Worm (Caenorhabditis elegans): ENCODE results near the gene F15E6.5.

Gene F15E6.5

DNA sequence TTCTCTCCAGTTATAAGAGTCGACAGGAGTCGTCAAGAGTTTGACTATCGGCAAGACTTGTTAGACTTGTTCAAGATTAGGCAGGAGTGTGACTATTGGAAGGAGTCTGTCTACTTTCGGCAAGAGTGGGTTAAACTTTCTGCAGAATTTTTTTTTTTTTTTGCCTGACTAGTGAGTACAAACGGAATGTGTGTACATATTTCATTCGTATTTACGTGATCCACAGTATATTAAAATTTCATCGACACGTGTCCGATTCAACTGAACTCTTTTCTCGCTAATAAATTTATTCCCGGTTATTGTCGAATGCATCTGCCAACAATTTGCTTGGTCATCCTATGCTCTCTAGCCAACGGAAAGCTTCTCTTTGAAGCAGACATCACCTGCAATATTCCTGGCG, 17.2 kb upstream of the F15E6.5 start, which contains the start of gene F36A4.1:
F36A4.1 (plus strand) TSS at position 301 of the 400 bp plus-strand sequence.
- TF ChIP-seq ceh-43 (GFP tag; optimal IDR thresholded peaks at IDR 0.05) = no peak
- no peak for TF ChIP-seq lin-32 (GFP tag; optimal IDR thresholded peaks at IDR 0.05)
- no peak for TF ChIP-seq mep-1 (tag; optimal IDR thresholded peaks at IDR 0.05)
- TF ChIP-seq sem-2 (GFP tag; optimal IDR thresholded peaks at IDR 0.05) = no peak
- TF ChIP-seq unc-62 (GFP tag; optimal IDR thresholded peaks at IDR 0.05) = no peak
- no peak for TF ChIP-seq unc-120 (tag; optimal IDR thresholded peaks at IDR 0.05; ENCODE audit: poor library complexity, severe bottlenecking)
- TF ChIP-seq nhr-237 (tag; optimal IDR thresholded peaks at IDR 0.05) = no peak
- TF ChIP-seq ham-2 (GFP tag; optimal IDR thresholded peaks at IDR 0.05) = no peak
- TF ChIP-seq ceh-83 (GFP tag; optimal IDR thresholded peaks at IDR 0.05) = no peak
- TF ChIP-seq snpc-4 (tag; optimal IDR thresholded peaks at IDR 0.05) = no peak
- no peak for TF ChIP-seq mab-5 (tag; optimal IDR thresholded peaks at IDR 0.05)
- no peak for TF ChIP-seq nhr-2 (tag; optimal IDR thresholded peaks at IDR 0.05)
- TF ChIP-seq nhr-12 (tag; optimal IDR thresholded peaks at IDR 0.05) = no peak

DNA sequence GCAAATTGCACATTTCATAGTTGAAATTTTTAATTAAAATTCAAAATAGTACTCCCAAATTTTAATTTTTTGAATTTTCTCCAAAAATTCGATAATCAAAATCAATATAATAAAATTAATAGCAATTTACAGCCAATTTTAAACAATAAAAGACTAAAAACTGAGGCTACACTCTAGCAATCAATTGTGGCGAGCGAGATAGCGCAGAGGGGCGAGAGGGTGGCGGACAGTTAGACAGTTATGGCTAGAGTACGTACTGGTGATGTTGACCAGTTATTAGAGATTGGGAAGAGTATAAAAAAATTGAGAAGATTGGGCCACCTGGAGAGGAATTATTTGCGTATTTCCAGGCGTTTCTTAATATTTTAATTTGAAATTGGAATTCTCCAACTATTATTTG, 11.7 kb upstream of the F15E6.5 start, which contains the start of gene nhr-78:
nhr-78 (minus strand) TSS at position 182 of the 400 bp plus-strand sequence.
- no peak for TF ChIP-seq ceh-83 (GFP tag; optimal IDR thresholded peaks at IDR 0.05)
- TF ChIP-seq unc-39 (tag; optimal IDR thresholded peaks at IDR 0.05) = no peak
- no peak for TF ChIP-seq mab-5 (tag; optimal IDR thresholded peaks at IDR 0.05)
- no peak for TF ChIP-seq blmp-1 (tag; optimal IDR thresholded peaks at IDR 0.05)
- no peak for TF ChIP-seq M03D4.4 (tag; optimal IDR thresholded peaks at IDR 0.05)
- TF ChIP-seq unc-120 (tag; optimal IDR thresholded peaks at IDR 0.05; ENCODE audit: poor library complexity, severe bottlenecking) = no peak
- TF ChIP-seq nhr-12 (tag; optimal IDR thresholded peaks at IDR 0.05) = no peak
- TF ChIP-seq elt-1 (tag; optimal IDR thresholded peaks at IDR 0.05; ENCODE audit: borderline replicate concordance, insufficient read depth) = no peak
- no peak for TF ChIP-seq pha-4 (tag; optimal IDR thresholded peaks at IDR 0.05)
- TF ChIP-seq tbx-8 (GFP tag; optimal IDR thresholded peaks at IDR 0.05) = no peak
- no peak for TF ChIP-seq lin-13 (tag; optimal IDR thresholded peaks at IDR 0.05)
- TF ChIP-seq nhr-237 (tag; optimal IDR thresholded peaks at IDR 0.05) = no peak
- TF ChIP-seq cnd-1 (tag; optimal IDR thresholded peaks at IDR 0.05) = no peak
- no peak for TF ChIP-seq lin-32 (GFP tag; optimal IDR thresholded peaks at IDR 0.05)
- no peak for TF ChIP-seq drap-1 (GFP tag; optimal IDR thresholded peaks at IDR 0.05)

DNA sequence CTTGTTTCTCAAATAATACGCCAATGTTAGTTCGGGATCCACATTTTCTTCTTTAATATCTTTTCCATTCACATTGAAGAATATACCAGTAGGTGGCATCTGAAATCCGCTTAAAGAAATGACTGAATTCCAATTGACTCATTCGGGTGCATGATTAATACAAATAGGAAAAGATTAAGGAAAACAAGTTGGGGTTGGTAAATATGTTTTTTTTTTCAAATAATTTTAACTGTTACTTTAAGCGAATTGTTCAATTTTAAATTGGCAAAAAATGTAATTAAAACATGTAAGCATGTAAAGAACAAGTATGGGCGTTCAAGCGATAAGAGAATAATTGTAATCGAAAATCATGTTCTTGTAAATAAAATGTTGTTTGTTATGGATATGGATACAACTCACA, 5.3 kb upstream of the F15E6.5 start, which contains the start of gene F15E6.6:
F15E6.6 (minus strand) TSS at position 101 of the 400 bp plus-strand sequence.
- TF ChIP-seq elt-3 (tag; optimal IDR thresholded peaks at IDR 0.05) (no peak), ceh-39 (tag; optimal IDR thresholded peaks at IDR 0.05) (no peak), flh-1 (GFP tag; optimal IDR thresholded peaks at IDR 0.05) (no peak), ces-1 (GFP tag; optimal IDR thresholded peaks at IDR 0.05) (no peak), ztf-11 (tag; optimal IDR thresholded peaks at IDR 0.05) (no peak)

DNA sequence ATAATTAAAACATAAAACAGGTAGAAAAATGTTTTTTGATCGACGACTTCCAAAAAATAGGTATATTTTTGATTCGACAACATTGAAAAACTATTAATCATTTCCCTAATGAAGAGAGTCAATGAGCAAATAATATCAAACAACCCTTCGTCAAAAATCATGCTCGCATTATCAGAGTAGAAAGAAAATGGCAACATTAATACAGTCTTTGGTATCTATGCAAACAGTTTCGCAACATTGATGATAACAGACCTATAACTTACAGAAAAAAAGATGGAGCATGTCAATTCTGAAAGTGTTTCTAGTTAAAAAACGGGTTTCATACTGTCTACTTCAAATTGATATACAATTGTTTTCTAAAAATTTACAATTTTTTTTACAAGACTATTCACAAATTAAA, 4.4 kb upstream of the F15E6.5 start:
- no peak for TF ChIP-seq zip-8 (tag; optimal IDR thresholded peaks at IDR 0.05)

DNA sequence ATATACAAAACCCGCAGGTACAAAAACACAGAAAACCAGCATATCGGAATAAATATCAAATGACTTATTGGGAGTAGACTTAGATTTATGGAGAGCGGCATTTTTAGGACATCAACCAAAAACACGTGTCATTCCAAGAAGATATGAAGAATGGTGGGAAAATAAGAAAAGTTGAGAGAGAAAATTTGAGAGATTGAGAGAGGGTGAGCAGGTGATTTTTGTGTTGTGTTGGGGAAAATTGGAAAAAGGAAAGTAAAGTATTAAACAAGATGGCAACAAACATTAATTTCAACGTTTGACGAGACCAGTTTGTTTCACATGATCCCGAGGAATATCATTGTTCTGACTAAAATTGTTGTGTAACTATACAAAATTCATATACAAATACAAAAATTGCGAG, 1.0 kb upstream of the F15E6.5 start, which contains the start of gene srv-4:
srv-4 (minus strand) TSS at position 101 of the 400 bp plus-strand sequence.
- TF ChIP-seq M03D4.4 (tag; optimal IDR thresholded peaks at IDR 0.05) = no peak
- no peak for TF ChIP-seq mab-5 (tag; optimal IDR thresholded peaks at IDR 0.05)
- TF ChIP-seq drap-1 (GFP tag; optimal IDR thresholded peaks at IDR 0.05) = no peak
- no peak for TF ChIP-seq nhr-237 (tag; optimal IDR thresholded peaks at IDR 0.05)
- TF ChIP-seq ztf-11 (tag; optimal IDR thresholded peaks at IDR 0.05) = no peak
- TF ChIP-seq bed-3 (GFP tag; optimal IDR thresholded peaks at IDR 0.05) = no peak
- no peak for TF ChIP-seq unc-39 (tag; optimal IDR thresholded peaks at IDR 0.05)
- TF ChIP-seq ceh-39 (tag; optimal IDR thresholded peaks at IDR 0.05) = no peak
- no peak for TF ChIP-seq ces-1 (GFP tag; optimal IDR thresholded peaks at IDR 0.05)
- TF ChIP-seq ceh-83 (GFP tag; optimal IDR thresholded peaks at IDR 0.05) = no peak
- no peak for TF ChIP-seq lin-32 (GFP tag; optimal IDR thresholded peaks at IDR 0.05)
- no peak for TF ChIP-seq elt-1 (tag; optimal IDR thresholded peaks at IDR 0.05; ENCODE audit: borderline replicate concordance, insufficient read depth)
- no peak for TF ChIP-seq unc-62 (GFP tag; optimal IDR thresholded peaks at IDR 0.05)
- TF ChIP-seq lsy-2 (tag; optimal IDR thresholded peaks at IDR 0.05) = no peak
- no peak for TF ChIP-seq blmp-1 (tag; optimal IDR thresholded peaks at IDR 0.05)
- no peak for TF ChIP-seq unc-120 (tag; optimal IDR thresholded peaks at IDR 0.05; ENCODE audit: poor library complexity, severe bottlenecking)
